Fruit fly (Drosophila melanogaster): ENCODE data around the gene smp-30.

smp-30 gene

DNA sequence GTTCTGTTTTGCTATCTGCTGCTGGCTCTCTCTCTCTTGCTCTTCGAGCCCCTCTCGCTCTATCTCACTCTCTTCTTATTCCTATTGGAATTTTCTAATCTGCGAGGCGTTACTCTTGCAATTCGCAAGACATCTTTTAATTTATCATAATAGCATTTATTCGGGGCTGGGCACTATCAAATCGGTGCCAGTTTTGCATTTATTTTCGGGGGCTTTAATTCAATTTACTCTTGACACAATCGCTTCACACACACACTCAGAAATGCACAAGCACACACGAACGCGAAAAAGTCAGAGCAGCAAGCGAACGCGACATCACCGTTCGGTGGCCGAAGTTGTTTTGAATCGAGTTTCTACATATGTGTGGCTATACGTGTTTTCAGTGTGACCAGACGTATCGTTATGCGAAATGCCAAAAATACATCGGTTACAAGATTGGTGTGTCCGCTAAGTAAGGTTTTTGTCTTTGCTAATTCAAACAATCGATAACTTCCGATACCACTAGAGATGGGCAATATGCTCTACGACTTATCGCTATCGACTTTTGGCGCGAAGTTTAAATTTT lies 54.0 kb downstream of the smp-30 start, which contains the start of gene Meltrin:
Gene Meltrin, minus strand, starts transcription at position 344 of the 565 bp plus-strand sequence.
- TF ChIP-seq Vsx1 (GFP tag; optimal IDR thresholded peaks at IDR 0.05) = peak; percentile 10
- peak; percentile 18 for TF ChIP-seq ATbp (GFP tag; optimal IDR thresholded peaks at IDR 0.05)
- peak; percentile 25 for TF ChIP-seq psq (GFP tag; optimal IDR thresholded peaks at IDR 0.05)
- peak; percentile 77 for TF ChIP-seq CG10543 (GFP tag; optimal IDR thresholded peaks at IDR 0.05)
- TF ChIP-seq toy (GFP tag; IDR thresholded peaks at IDR 0.05) = no peak
- TF ChIP-seq gem (tag; optimal IDR thresholded peaks at IDR 0.05) = peak; percentile 15
- peak; percentile 88 for TF ChIP-seq CG1603 (tag; optimal IDR thresholded peaks at IDR 0.05)
- TF ChIP-seq CG6765 (GFP tag; optimal IDR thresholded peaks at IDR 0.05) = peak; percentile 4
- TF ChIP-seq CG10209 (GFP tag; optimal IDR thresholded peaks at IDR 0.05) = peak; percentile 43
- TF ChIP-seq CG18476 (GFP tag; optimal IDR thresholded peaks at IDR 0.05) = no peak
- peak; percentile 55 for TF ChIP-seq CG31365 (tag; optimal IDR thresholded peaks at IDR 0.05)
- peak; percentile 51 for TF ChIP-seq grn (GFP tag; optimal IDR thresholded peaks at IDR 0.05)
- TF ChIP-seq CG8924 (tag; optimal IDR thresholded peaks at IDR 0.05) = peak; percentile 81
- peak; percentile 74 for TF ChIP-seq abd-A (tag; optimal IDR thresholded peaks at IDR 0.05)
- TF ChIP-seq CG3838 (GFP tag; optimal IDR thresholded peaks at IDR 0.05) = peak; percentile 73
- peak; percentile 36 for TF ChIP-seq lilli (GFP tag; optimal IDR thresholded peaks at IDR 0.05)
- TF ChIP-seq nerfin-1 (tag; optimal IDR thresholded peaks at IDR 0.05) = peak; percentile 96
- TF ChIP-seq oc (tag; optimal IDR thresholded peaks at IDR 0.05) = peak; percentile 62
- TF ChIP-seq Dad (GFP tag; optimal IDR thresholded peaks at IDR 0.05) = peak; percentile 36
- TF ChIP-seq CG6683 (GFP tag; optimal IDR thresholded peaks at IDR 0.05) = peak; percentile 39
- peak; percentile 79 for TF ChIP-seq MTF-1 (GFP tag; optimal IDR thresholded peaks at IDR 0.05; ENCODE audit: borderline replicate concordance)
- peak; percentile 53 for TF ChIP-seq nmo (GFP tag; optimal IDR thresholded peaks at IDR 0.05)
- TF ChIP-seq CG7786 (GFP tag; optimal IDR thresholded peaks at IDR 0.05) = peak; percentile 0
- TF ChIP-seq Dip3 (GFP tag; optimal IDR thresholded peaks at IDR 0.05) = no peak
- peak; percentile 77 for TF ChIP-seq CG17829 (tag; optimal IDR thresholded peaks at IDR 0.05)
- TF ChIP-seq caup (GFP tag; optimal IDR thresholded peaks at IDR 0.05; ENCODE audit: severe bottlenecking) = peak; percentile 77
- TF ChIP-seq usp (GFP tag; optimal IDR thresholded peaks at IDR 0.05) = no peak
- peak; percentile 94 for TF ChIP-seq Med (GFP tag)
- TF ChIP-seq CG4328 (GFP tag; optimal IDR thresholded peaks at IDR 0.05) = peak; percentile 29
- peak; percentile 42 for TF ChIP-seq run (tag; optimal IDR thresholded peaks at IDR 0.05)
- TF ChIP-seq gcm2 (GFP tag; optimal IDR thresholded peaks at IDR 0.05) = peak; percentile 58
- peak; percentile 97 for TF ChIP-seq CG9797 (GFP tag; optimal IDR thresholded peaks at IDR 0.05)
- TF ChIP-seq gfzf (GFP tag; optimal IDR thresholded peaks at IDR 0.05) = peak; percentile 97
- peak; percentile 54 for TF ChIP-seq ash1 (GFP tag; optimal IDR thresholded peaks at IDR 0.05)
- TF ChIP-seq dmrt11E (tag; optimal IDR thresholded peaks at IDR 0.05) = peak; percentile 24
- TF ChIP-seq crp (GFP tag; optimal IDR thresholded peaks at IDR 0.05) = peak in 1 of 2 experiments; percentile 49
- TF ChIP-seq bigmax (GFP tag; optimal IDR thresholded peaks at IDR 0.05) = peak; percentile 13
- TF ChIP-seq Nf-YC (tag; optimal IDR thresholded peaks at IDR 0.05) = peak; percentile 79
- TF ChIP-seq CG11723 (GFP tag; optimal IDR thresholded peaks at IDR 0.05) = peak; percentile 36
- peak; percentile 42 for TF ChIP-seq Bdp1 (GFP tag; optimal IDR thresholded peaks at IDR 0.05)
- peak; percentile 15 for TF ChIP-seq CG10431 (GFP tag; optimal IDR thresholded peaks at IDR 0.05)
- peak; percentile 60 for TF ChIP-seq Nf-YB (GFP tag; optimal IDR thresholded peaks at IDR 0.05)
- TF ChIP-seq CG16779 (GFP tag; IDR thresholded peaks at IDR 0.05) = no peak
- TF ChIP-seq Gug (GFP tag; IDR thresholded peaks at IDR 0.05) = peak; percentile 56; the same call in 1 of the 4 replicates
- peak; percentile 49 for TF ChIP-seq mam (GFP tag; optimal IDR thresholded peaks at IDR 0.05)
- no peak for TF ChIP-seq CG10366 (GFP tag; IDR thresholded peaks at IDR 0.05)
- TF ChIP-seq CG34376 (GFP tag; optimal IDR thresholded peaks at IDR 0.05) = peak; percentile 86
- peak; percentile 70 for TF ChIP-seq her (GFP tag; optimal IDR thresholded peaks at IDR 0.05)
- TF ChIP-seq CG9876 (GFP tag; optimal IDR thresholded peaks at IDR 0.05) = peak; percentile 45

Measured in whole organism, embryonic.